Worm (Caenorhabditis elegans): ENCODE data around the gene nspg-7.1.

- TF ChIP-seq nhr-237 (tag; optimal IDR thresholded peaks at IDR 0.05) (peak; percentile 16), mls-2 (tag; optimal IDR thresholded peaks at IDR 0.05) (no peak), mep-1 (tag; optimal IDR thresholded peaks at IDR 0.05) (peak; percentile 82), unc-62 (GFP tag; optimal IDR thresholded peaks at IDR 0.05) (no peak), zip-8 (tag; optimal IDR thresholded peaks at IDR 0.05) (no peak), lin-13 (tag; optimal IDR thresholded peaks at IDR 0.05) (no peak), blmp-1 (tag; optimal IDR thresholded peaks at IDR 0.05) (no peak), snpc-4 (tag; optimal IDR thresholded peaks at IDR 0.05) (no peak), ham-2 (GFP tag; optimal IDR thresholded peaks at IDR 0.05) (no peak), nhr-12 (tag; optimal IDR thresholded peaks at IDR 0.05) (peak; percentile 35), ztf-11 (tag; optimal IDR thresholded peaks at IDR 0.05) (peak; percentile 52), lsy-2 (tag; optimal IDR thresholded peaks at IDR 0.05) (peak; percentile 37)
Observed at ce11 chrIV:9316068-9316681, 14.5 kb downstream of the nspg-7.1 start, which contains the start of the genes F49C12.9 and rpn-7.
